Worm (Caenorhabditis elegans) whole organism, L2 larva: Measurements from ENCODE around the gene pqn-71.

Experiments used
- alr-1 ChIP-seq: fragments of 150-350 bp; optimal IDR thresholded peaks from 2 replicates; lab custom pipeline; 2014; ENCODE audit warnings: missing biosample characterization, missing genetic modification characterization
- ama-1 ChIP-seq: fragments of 150-350 bp; optimal IDR thresholded peaks from 2 replicates; lab custom pipeline; 2018; ENCODE audit warnings: inconsistent platforms
- blmp-1 ChIP-seq: sonication (generic microtip); optimal IDR thresholded peaks from 2 replicates; lab custom pipeline; 2017; ENCODE audit warnings: missing genetic modification characterization, mild to moderate bottlenecking, missing compliant biosample characterization, antibody characterized with exemption, moderate library complexity; ENCODE audit not compliant: insufficient read depth
- fos-1 ChIP-seq: fragments of 150-350 bp; optimal IDR thresholded peaks from 2 replicates; lab custom pipeline; 2014; ENCODE audit warnings: missing biosample characterization, missing genetic modification characterization
- lin-13 ChIP-seq: fragments of 150-350 bp; optimal IDR thresholded peaks from 2 replicates; lab custom pipeline; 2014; ENCODE audit warnings: missing biosample characterization, missing genetic modification reagents, missing genetic modification characterization
- mab-5 ChIP-seq: fragments of 150-350 bp; optimal IDR thresholded peaks from 2 replicates; lab custom pipeline; 2014; ENCODE audit warnings: missing biosample characterization, missing genetic modification characterization
- nhr-237 ChIP-seq: fragments of 150-350 bp; optimal IDR thresholded peaks from 2 replicates; lab custom pipeline; 2014; ENCODE audit warnings: missing biosample characterization, missing genetic modification characterization
- snpc-4 ChIP-seq: fragments of 150-350 bp; optimal IDR thresholded peaks from 2 replicates; lab custom pipeline; 2014; ENCODE audit warnings: missing biosample characterization, missing genetic modification characterization

ce11 chrV:15471029-15471428 lies 5.6 kb downstream of the pqn-71 start, which contains the start of gene dpf-1:
- TF ChIP-seq nhr-237 (tag; lab: Kevin White, UChicago) (no peak), lin-13 (GFP tag; lab: Kevin White, UChicago) (no peak), blmp-1 (no peak), fos-1 (tag; lab: Kevin White, UChicago) (no peak), snpc-4 (tag; lab: Kevin White, UChicago) (no peak), alr-1 (no peak), mab-5 (tag; lab: Kevin White, UChicago) (no peak), ama-1 (no peak)
